Worm (Caenorhabditis elegans) whole organism, L4/young adult: Measurements from ENCODE around the gene srlf-9.

ENCODE experiments used
- W03F9.2 ChIP-seq: fragments of 150-350 bp; optimal IDR thresholded peaks from 2 replicates; lab custom pipeline; 2014; ENCODE audit warnings: missing biosample characterization, missing genetic modification characterization
- dao-5 ChIP-seq: sonication (generic microtip); optimal IDR thresholded peaks from 2 replicates; lab custom pipeline; 2016; ENCODE audit warnings: missing genotype, missing genetic modification characterization, moderate library complexity, missing compliant biosample characterization
- him-1 ChIP-seq: sonication (generic microtip); optimal IDR thresholded peaks from 2 replicates; lab custom pipeline; 2016; ENCODE audit warnings: missing genotype, missing genetic modification reagents, missing genetic modification characterization, missing compliant biosample characterization

srlf-9 gene

ce11 chrIII:13404418-13404817 is 2.8 kb upstream of the srlf-9 start, which contains the start of gene ttr-52:
TSS of gene ttr-52 (plus strand) at chrIII:13404718.
- TF ChIP-seq him-1 (tag; lab: Kevin White, UChicago): no peak
- TF ChIP-seq W03F9.2 (tag; lab: Kevin White, UChicago): no peak
- no peak for TF ChIP-seq dao-5 (tag; lab: Kevin White, UChicago)

- TF ChIP-seq dao-5 (tag; lab: Kevin White, UChicago): no peak
- TF ChIP-seq W03F9.2 (tag; lab: Kevin White, UChicago): no peak
These were observed 1.4 kb upstream of the srlf-9 start, which contains the start of gene mig-18 for ce11 chrIII:13402934-13403333. TSS of gene mig-18 (plus strand) at chrIII:13403234.

- TF ChIP-seq him-1 (tag; lab: Kevin White, UChicago) (no peak), dao-5 (tag; lab: Kevin White, UChicago) (no peak), W03F9.2 (tag; lab: Kevin White, UChicago) (no peak)
These were observed 6.3 kb downstream of the srlf-9 start, which contains the start of gene F11F1.1 for ce11 chrIII:13395262-13395661. TSS of gene F11F1.1 (plus strand) at chrIII:13395562.

- no peak for TF ChIP-seq him-1 (tag; lab: Kevin White, UChicago)
- TF ChIP-seq dao-5 (tag; lab: Kevin White, UChicago): no peak
- TF ChIP-seq W03F9.2 (tag; lab: Kevin White, UChicago): no peak
These were observed 7.9 kb downstream of the srlf-9 start, which contains the start of gene qdpr-1 for ce11 chrIII:13393647-13394046. TSS of gene qdpr-1 (plus strand) at chrIII:13393910.

ce11 chrIII:13393239-13393638 is 8.3 kb downstream of the srlf-9 start, which contains the start of gene dnj-17:
TSS of gene dnj-17 (minus strand) at chrIII:13393339.
- no peak for TF ChIP-seq dao-5 (tag; lab: Kevin White, UChicago)
- no peak for TF ChIP-seq W03F9.2 (tag; lab: Kevin White, UChicago)
- no peak for TF ChIP-seq him-1 (tag; lab: Kevin White, UChicago)

ce11 chrIII:13390789-13391188 is 10.8 kb downstream of the srlf-9 start:
- TF ChIP-seq him-1 (tag; lab: Kevin White, UChicago) (no peak), W03F9.2 (tag; lab: Kevin White, UChicago) (no peak), dao-5 (tag; lab: Kevin White, UChicago) (no peak)

ce11 chrIII:13389078-13389477 is 12.5 kb downstream of the srlf-9 start, which contains the start of gene T03F6.3:
TSS of gene T03F6.3 (plus strand) at chrIII:13389395.
- TF ChIP-seq W03F9.2 (tag; lab: Kevin White, UChicago) (no peak), him-1 (tag; lab: Kevin White, UChicago) (no peak), dao-5 (tag; lab: Kevin White, UChicago) (no peak)

ce11 chrIII:13388621-13389020 is 13.0 kb downstream of the srlf-9 start:
- TF ChIP-seq dao-5 (tag; lab: Kevin White, UChicago): no peak
- no peak for TF ChIP-seq him-1 (tag; lab: Kevin White, UChicago)
- TF ChIP-seq W03F9.2 (tag; lab: Kevin White, UChicago): no peak

- TF ChIP-seq dao-5 (tag; lab: Kevin White, UChicago) (no peak), W03F9.2 (tag; lab: Kevin White, UChicago) (no peak), him-1 (tag; lab: Kevin White, UChicago) (no peak)
These were observed 15.7 kb downstream of the srlf-9 start, which contains the start of gene T03F6.4 for ce11 chrIII:13385850-13386249. TSS of gene T03F6.4 (plus strand) at chrIII:13386150.

- TF ChIP-seq dao-5 (tag; lab: Kevin White, UChicago) (no peak), W03F9.2 (tag; lab: Kevin White, UChicago) (no peak), him-1 (tag; lab: Kevin White, UChicago) (no peak)
These were observed 18.4 kb downstream of the srlf-9 start for ce11 chrIII:13383159-13383558.

ce11 chrIII:13381684-13382083 is 19.9 kb downstream of the srlf-9 start:
- TF ChIP-seq W03F9.2 (tag; lab: Kevin White, UChicago) (no peak), him-1 (tag; lab: Kevin White, UChicago) (no peak), dao-5 (tag; lab: Kevin White, UChicago) (no peak)

- TF ChIP-seq W03F9.2 (tag; lab: Kevin White, UChicago): no peak
These were observed 20.7 kb downstream of the srlf-9 start for ce11 chrIII:13380881-13381280.

ce11 chrIII:13380196-13380595 is 21.4 kb downstream of the srlf-9 start, which contains the start of gene T03F6.6:
TSS of gene T03F6.6 (minus strand) at chrIII:13380296.
- TF ChIP-seq dao-5 (tag; lab: Kevin White, UChicago): no peak

- no peak for TF ChIP-seq dao-5 (tag; lab: Kevin White, UChicago)
- TF ChIP-seq W03F9.2 (tag; lab: Kevin White, UChicago): no peak
- no peak for TF ChIP-seq him-1 (tag; lab: Kevin White, UChicago)
These were observed 23.3 kb downstream of the srlf-9 start, which contains the start of gene T03F6.10 for ce11 chrIII:13378242-13378641. TSS of gene T03F6.10 (minus strand) at chrIII:13378342.
